Worm (Caenorhabditis elegans): Measurements from ENCODE around the gene D2096.13.

The D2096.13 gene

ce11 chrIV:8318799-8319198 lies 39.6 kb downstream of the D2096.13 start:
- TF ChIP-seq dmd-4 (tag; optimal IDR thresholded peaks at IDR 0.05; ENCODE audit: borderline replicate concordance) (no peak), nfya-1 (tag; optimal IDR thresholded peaks at IDR 0.05) (no peak), ref-2 (tag; optimal IDR thresholded peaks at IDR 0.05) (no peak), unc-86 (tag; optimal IDR thresholded peaks at IDR 0.05) (no peak), odd-2 (tag; optimal IDR thresholded peaks at IDR 0.05) (no peak), sdc-2 (tag; optimal IDR thresholded peaks at IDR 0.05) (no peak), F13H6.1 (tag; optimal IDR thresholded peaks at IDR 0.05) (no peak), ceh-34 (tag; optimal IDR thresholded peaks at IDR 0.05) (no peak), pqm-1 (tag; optimal IDR thresholded peaks at IDR 0.05) (no peak), fax-1 (tag; optimal IDR thresholded peaks at IDR 0.05) (no peak), Y22D7AL.16 (tag; optimal IDR thresholded peaks at IDR 0.05) (no peak), unc-3 (GFP tag; conservative IDR thresholded peaks at IDR 0.05) (no peak), unc-3 (tag; optimal IDR thresholded peaks at IDR 0.05) (no peak), ceh-19 (GFP tag; optimal IDR thresholded peaks at IDR 0.05) (no peak)

- TF ChIP-seq ceh-6 (GFP tag; optimal IDR thresholded peaks at IDR 0.05), result no peak
- no peak for TF ChIP-seq ceh-48 (tag; optimal IDR thresholded peaks at IDR 0.05)
- TF ChIP-seq F13H6.1 (tag; optimal IDR thresholded peaks at IDR 0.05), result no peak
- no peak for TF ChIP-seq K09A11.1 (tag; optimal IDR thresholded peaks at IDR 0.05; ENCODE audit: insufficient read depth)
- TF ChIP-seq hlh-8 (tag; optimal IDR thresholded peaks at IDR 0.05), result no peak
- no peak for TF ChIP-seq ttx-3 (tag; optimal IDR thresholded peaks at IDR 0.05)
- no peak for TF ChIP-seq rnt-1 (tag; optimal IDR thresholded peaks at IDR 0.05)
- TF ChIP-seq pros-1 (tag; optimal IDR thresholded peaks at IDR 0.05), result no peak
- TF ChIP-seq ama-1 (optimal IDR thresholded peaks at IDR 0.05), result no peak
- no peak for TF ChIP-seq dve-1 (tag; optimal IDR thresholded peaks at IDR 0.05)
Observed at ce11 chrIV:8317800-8318199, 40.6 kb downstream of the D2096.13 start.

- TF ChIP-seq odd-2 (tag; optimal IDR thresholded peaks at IDR 0.05) (no peak), pros-1 (tag; optimal IDR thresholded peaks at IDR 0.05) (no peak), rnt-1 (tag; optimal IDR thresholded peaks at IDR 0.05) (no peak), nhr-232 (tag; optimal IDR thresholded peaks at IDR 0.05) (no peak), hlh-6 (tag; optimal IDR thresholded peaks at IDR 0.05) (no peak), madf-2 (tag; optimal IDR thresholded peaks at IDR 0.05) (no peak)
Observed at ce11 chrIV:8312846-8313245, 45.5 kb downstream of the D2096.13 start, which contains the start of gene F35H10.10. TSS of gene F35H10.10 (minus strand) at chrIV:8312946.

ce11 chrIV:8312105-8312504 lies 46.3 kb downstream of the D2096.13 start:
- TF ChIP-seq dmd-4 (tag; optimal IDR thresholded peaks at IDR 0.05; ENCODE audit: borderline replicate concordance) (no peak), elt-2 (tag; optimal IDR thresholded peaks at IDR 0.05) (no peak), Y22D7AL.16 (tag; optimal IDR thresholded peaks at IDR 0.05) (no peak), ahr-1 (tag; optimal IDR thresholded peaks at IDR 0.05) (no peak), unc-55 (GFP tag; optimal IDR thresholded peaks at IDR 0.05) (no peak), zip-5 (tag; optimal IDR thresholded peaks at IDR 0.05) (no peak), ztf-16 (tag; optimal IDR thresholded peaks at IDR 0.05) (no peak), pha-2 (tag; optimal IDR thresholded peaks at IDR 0.05) (no peak), pat-9 (tag; optimal IDR thresholded peaks at IDR 0.05) (no peak), hlh-8 (tag; optimal IDR thresholded peaks at IDR 0.05) (no peak), ceh-48 (tag; optimal IDR thresholded peaks at IDR 0.05) (no peak), hlh-6 (tag; optimal IDR thresholded peaks at IDR 0.05) (no peak)

Data from whole organism, late embryonic.